Worm (Caenorhabditis elegans): ENCODE data around the gene shn-1.

DNA sequence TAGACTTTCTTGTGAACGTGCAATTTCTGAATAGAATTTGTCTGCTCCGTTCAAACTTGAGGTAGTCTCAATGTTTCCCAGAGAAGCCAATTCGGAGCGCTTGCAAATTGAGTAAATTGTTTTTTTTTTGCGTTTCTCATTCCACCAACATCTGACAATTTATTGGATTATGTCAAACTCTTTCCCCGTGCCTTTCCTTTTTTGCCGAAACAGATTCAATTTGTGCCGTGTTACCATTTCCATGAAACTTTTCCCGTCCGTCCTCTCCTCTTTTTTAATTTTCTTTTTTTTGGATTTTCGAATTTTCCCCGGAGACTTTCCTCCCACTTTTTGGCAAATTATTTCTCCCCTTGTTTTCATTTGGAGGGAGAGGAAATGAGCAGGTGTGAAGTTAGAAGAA lies 37.3 kb downstream of the shn-1 start:
- TF ChIP-seq cog-1 (tag; optimal IDR thresholded peaks at IDR 0.05) (no peak), flt-1 (GFP tag; IDR thresholded peaks at IDR 0.05) (no peak)

All from whole organism, midembryonic.